Worm (Caenorhabditis elegans) whole organism, L1 larva: Measurements from ENCODE around the gene dcn-1.
A peak's percentile ranks its signal among the peaks of the same experiment; 100 is the strongest.

Source experiments
- ceh-82 ChIP-seq, 3 experiments: fragments of 150-350 bp in 1 of 3; sonication (generic microtip) in 2 of 3; optimal IDR thresholded peaks; 2 replicates each; lab custom pipeline; 2014 to 2017; ENCODE audit warnings: missing biosample characterization in 3 of 3, missing genetic modification characterization in 3 of 3
- dpl-1 ChIP-seq, 3 experiments: fragments of 150-350 bp in 2 of 3; sonication (generic microtip) in 1 of 3; optimal IDR thresholded peaks; 2 replicates each; lab custom pipeline; 2014 to 2017; ENCODE audit warnings: missing biosample characterization in 3 of 3, missing genetic modification characterization in 3 of 3, missing genetic modification reagents in 3 of 3
- nhr-71 ChIP-seq: sonication (generic microtip); optimal IDR thresholded peaks from 2 replicates; lab custom pipeline; 2016; ENCODE audit warnings: mild to moderate bottlenecking, missing genetic modification characterization, moderate library complexity, missing compliant biosample characterization
- nhr-85 ChIP-seq: sonication (generic microtip); peaks from one replicate; lab custom pipeline; 2016; ENCODE audit warnings: missing genetic modification characterization, inconsistent platforms, missing compliant biosample characterization
- skn-1 ChIP-seq: fragments of 150-350 bp; optimal IDR thresholded peaks from 2 replicates; lab custom pipeline; 2014; ENCODE audit warnings: missing biosample characterization, missing genetic modification characterization
- swsn-7 ChIP-seq: sonication (generic microtip); optimal IDR thresholded peaks from 2 replicates; lab custom pipeline; 2016; ENCODE audit warnings: missing genetic modification characterization, missing compliant biosample characterization

DNA sequence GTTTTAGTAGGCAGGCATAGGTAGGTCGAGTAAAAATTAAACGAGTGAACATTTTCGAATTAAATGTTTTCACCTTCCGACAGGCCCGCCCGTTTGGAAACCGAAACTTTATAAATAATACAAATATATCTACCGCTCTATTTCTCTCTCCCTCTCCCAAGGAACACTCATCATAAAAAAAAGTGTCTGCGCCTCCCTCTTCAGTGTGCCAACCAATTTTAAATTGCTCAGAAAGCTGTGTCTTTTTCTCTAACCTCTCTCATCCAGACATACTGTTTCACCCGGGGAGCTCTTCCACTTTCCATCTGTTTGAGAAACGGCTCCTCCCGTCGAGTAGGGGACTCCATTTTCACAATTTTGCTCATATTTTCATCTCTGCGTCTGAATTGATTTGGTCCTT lies 9.4 kb downstream of the dcn-1 start:
- TF ChIP-seq skn-1 (tag; lab: Kevin White, UChicago) (peak; percentile 13), swsn-7 (tag; lab: Kevin White, UChicago) (peak; percentile 40), ceh-82 (tag; optimal IDR thresholded peaks at IDR 0.05; lab: Kevin White, UChicago) (peak; percentile 11 to 40 (median 37)), nhr-85 (tag; lab: Kevin White, UChicago) (no peak), nhr-71 (peak; percentile 63), dpl-1 (GFP tag; optimal IDR thresholded peaks at IDR 0.05; lab: Kevin White, UChicago) (peak in 2 of 3 experiments; percentile 5 to 37)
